Fruit fly (Drosophila melanogaster) whole organism, larva: Measurements from ENCODE around the gene CG34155.

Source experiments
- noc ChIP-seq: fragments of 200-800 bp; sonication (Bioruptor generic); optimal IDR thresholded peaks from 3 replicates; lab custom pipeline; 2019; ENCODE audit warnings: missing biosample characterization, mild to moderate bottlenecking, missing genetic modification characterization, moderate library complexity

The CG34155 gene

DNA sequence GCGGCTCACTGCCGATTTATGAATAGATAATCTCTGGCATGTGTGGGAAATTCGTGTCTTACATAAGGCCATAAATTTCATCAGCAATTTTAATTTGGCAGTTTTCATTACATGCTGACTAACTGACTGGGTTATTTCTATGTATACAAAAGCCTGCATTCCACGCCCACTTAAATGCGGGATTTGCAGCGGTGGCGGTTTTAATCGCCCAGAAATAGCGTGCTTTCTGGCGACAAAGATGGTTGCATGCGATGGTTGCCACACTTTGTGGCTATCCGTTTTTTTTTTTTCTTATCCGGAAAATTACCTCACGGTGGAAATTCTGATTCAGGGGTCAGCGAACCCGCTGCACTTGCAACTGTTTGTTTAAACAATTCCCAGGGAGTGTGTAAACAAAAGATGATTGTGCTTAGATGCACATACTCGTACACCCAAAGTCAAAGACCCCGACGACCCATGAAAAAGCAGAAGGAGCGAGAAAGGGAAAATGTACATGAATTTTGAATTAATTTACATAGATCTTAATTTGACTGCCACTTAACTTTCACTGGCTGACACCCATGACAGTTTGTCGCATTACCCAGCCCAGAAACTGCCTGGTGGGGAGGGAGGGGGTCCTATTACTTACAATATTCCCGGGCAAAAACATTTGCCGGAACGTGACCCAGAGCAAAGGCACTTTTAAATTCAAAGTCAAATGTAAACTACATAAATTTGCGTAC lies 6.3 kb upstream of the CG34155 start:
- TF ChIP-seq noc, result no peak

DNA sequence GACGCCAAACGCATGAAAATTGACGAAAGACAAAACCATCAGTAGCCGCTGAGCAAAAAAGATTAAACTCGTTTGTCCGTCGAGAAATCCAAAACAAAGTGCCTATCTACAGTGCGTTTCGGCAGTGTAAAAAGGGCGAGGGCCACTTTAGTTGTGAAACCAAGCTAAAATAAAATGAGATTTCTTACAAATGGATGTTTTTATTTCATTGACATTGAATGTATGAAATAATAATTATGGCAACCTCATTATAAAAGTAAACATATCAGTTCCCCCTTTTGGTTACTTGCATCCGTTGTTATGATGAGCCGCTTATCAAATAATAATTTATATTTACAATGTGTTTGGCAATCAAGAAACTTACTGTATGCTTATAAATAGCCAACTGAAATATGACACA lies 4.5 kb upstream of the CG34155 start:
- peak; percentile 29 for TF ChIP-seq noc

DNA sequence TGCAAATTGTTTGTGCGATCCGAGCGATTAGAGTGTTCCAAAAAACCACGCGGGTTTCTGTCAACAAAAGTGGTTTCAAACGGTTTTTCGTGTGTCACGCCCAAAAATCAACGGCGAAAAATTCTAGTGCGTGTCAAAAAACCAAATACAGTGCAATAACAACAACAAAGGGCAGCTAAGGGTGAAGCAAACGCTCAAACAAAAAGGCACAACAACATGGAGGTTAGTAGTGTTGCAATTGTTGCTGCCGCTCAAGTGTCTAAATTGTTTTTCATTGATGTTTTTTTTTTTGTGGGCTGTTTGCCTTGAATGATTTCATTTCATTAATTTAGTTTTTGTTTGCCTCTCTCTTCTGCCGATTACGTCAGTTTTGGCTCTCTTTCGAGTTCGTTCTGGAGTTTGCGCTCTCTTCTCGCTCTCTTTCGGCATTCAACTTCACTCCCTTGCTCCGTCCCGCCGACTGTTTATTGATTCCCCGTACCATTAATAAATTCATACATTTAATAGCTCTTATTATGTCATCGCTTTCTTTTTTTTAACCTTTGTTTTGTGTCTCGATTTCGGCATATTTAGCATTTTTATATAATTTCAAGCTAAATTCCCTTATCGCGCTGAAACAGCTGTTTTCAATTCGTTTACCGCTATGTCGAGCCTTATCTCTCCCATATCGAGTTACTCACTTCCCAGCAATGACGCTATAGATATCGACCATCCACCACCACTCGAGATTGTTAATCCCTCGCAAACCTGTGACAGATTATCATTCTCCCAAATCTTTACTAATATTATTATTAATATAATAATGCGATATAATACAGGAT lies 3.5 kb upstream of the CG34155 start:
- TF ChIP-seq noc, result no peak

DNA sequence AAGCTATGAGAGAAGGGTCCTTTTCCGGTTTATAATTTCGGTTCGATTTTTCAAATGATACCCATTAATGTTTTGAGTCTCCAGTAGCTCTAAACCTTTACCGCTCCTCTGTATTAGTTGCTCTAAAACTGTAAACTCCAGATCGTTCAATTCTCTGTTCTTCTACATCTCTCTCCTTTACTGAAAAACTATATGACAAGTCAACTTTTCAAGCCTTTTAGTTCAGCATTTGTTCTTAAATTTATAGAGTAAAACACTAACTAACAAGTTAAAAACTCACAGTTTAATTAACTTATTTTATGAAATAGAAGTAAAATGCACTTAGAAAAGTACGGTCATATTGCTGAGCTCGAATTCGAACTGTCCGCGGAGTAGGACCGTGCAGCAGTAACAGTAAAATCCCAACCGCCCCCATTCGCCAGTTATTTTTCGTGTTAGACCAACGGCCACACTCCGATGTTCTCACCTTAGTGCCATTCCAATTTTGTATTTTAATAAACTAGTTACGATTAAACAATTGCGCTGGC lies 2.8 kb upstream of the CG34155 start:
- no peak for TF ChIP-seq noc

DNA sequence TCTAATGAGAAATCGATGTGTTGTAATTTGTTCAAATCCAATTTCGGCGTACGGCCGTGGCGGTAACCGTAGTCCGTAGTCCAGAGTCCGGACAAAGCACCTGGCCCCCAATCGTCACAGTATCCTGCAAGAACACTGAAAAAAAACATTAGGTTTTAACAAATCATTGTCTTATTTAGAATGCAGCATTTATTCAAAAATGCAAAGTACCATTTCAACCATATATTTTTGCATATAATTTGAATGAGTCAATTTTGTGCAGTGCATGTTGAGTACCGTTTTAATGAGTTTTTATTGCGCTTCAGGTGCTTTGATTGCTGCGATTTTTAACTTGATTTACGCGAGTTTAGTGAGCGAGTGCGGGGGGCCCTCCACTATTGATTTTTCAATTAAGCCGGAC lies 1.2 kb upstream of the CG34155 start:
- TF ChIP-seq noc, result no peak

DNA sequence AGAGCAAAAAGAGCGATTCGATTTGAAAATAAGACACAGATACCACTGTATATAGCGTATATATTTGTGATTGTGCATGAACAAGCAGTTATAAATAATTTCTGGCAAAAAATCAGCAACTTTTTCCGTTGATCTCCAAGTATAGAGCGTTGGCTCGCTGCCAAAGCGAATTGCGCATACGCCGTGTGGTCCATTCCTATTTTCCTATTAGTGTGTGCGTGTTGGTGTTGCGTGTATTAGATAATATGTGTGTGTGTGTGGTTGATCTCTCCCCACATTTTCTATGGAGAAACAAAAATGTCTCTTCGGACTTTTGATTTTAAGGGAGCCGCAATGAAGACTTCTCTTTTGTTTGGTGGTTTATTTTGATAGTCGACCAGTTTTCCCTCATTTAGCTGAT lies 7.5 kb downstream of the CG34155 start:
- no peak for TF ChIP-seq noc

DNA sequence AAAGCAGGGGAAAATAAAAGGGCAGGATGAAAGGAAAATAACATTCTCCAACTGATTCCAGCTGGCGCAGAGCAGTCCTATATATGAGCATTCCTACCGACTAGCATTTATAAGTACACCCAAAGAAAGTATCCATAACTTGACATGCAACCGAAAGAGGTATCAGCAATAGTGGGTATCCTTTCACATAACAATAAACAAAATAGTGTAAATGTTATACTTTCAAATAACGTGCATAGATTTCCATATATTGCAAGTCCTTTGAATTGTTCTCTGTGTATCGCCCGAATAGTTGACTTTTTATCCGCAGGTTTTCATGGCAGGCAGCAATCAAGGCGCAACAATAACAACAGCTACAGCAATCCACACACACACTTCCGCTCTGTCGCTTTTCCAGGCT lies 10.0 kb downstream of the CG34155 start:
- TF ChIP-seq noc, result no peak

DNA sequence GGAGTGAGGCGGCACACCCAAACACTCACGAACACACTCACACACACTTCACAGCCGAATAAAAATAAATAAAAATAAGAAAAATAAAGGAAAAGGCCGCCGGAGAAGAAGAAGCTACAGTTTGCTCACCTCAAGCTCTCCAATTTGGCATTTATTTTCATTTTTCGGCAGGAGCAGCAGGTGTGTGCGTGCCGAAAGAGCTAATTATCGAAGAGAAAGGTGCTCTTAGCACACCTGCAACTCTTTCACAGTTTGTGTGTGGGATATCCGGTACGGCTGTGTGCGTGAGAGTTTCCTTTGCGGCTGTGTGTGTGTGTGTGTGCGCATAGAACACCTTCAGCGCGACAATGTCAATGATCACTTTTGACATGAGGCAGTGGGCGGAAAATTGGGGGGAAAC lies 15.0 kb downstream of the CG34155 start:
- no peak for TF ChIP-seq noc

DNA sequence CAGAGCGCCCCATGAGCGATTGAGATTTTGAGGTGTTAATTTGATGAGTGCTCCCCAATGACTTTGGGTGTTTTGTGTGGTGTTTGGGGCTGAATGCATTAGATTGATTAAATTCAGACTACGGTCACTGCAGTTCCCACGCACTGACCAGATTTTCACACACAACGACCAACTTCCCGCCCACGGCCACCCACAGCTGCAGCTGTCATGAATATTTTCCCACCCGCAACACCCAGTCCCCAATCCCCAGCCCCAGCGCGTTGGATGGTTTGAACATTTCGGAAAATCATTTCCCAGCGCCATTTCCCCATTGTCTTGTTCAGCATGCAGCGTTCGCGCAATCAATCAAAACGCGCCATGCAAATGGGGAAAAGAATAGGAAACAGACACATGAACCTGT lies 18.5 kb downstream of the CG34155 start:
- TF ChIP-seq noc, result no peak

DNA sequence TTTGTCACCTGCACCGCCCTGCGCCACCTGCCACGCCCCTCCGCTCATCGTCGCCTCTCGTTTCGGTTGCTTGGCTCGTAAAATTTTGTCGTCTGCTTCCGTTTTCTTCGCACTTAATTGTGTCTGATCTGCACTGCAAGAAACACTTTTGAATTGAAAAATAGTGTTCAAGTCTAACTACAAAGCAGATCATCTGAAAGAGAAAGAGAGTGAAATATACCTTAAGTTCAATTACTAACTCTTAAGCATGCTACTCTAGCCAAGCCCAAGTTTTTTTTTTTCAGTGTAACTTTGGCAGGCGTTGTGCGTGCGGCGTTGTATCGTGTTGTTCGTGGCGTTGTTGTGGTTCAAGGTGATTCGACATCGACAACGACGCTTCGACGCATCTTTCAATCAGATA lies 19.8 kb downstream of the CG34155 start:
- TF ChIP-seq noc, result peak; percentile 74

DNA sequence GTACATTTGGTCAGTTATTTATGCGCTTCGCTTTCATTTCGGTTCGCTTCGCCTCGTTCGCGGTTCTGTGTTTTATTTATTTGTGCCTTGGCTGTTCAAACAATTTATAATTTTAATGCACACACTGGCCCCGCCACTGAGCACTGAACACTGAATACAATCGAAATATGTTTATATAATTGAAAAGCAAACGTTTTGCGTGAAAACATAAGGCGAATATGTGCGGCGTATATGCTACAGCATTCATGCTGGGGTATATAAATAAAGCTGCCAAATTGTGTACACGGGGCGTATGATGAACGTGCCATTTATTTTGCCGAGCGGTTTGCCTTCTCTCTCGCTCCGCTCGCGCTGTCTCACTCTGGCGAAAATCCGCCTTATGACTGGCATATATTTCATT lies 23.1 kb downstream of the CG34155 start:
- TF ChIP-seq noc, result peak; percentile 27

DNA sequence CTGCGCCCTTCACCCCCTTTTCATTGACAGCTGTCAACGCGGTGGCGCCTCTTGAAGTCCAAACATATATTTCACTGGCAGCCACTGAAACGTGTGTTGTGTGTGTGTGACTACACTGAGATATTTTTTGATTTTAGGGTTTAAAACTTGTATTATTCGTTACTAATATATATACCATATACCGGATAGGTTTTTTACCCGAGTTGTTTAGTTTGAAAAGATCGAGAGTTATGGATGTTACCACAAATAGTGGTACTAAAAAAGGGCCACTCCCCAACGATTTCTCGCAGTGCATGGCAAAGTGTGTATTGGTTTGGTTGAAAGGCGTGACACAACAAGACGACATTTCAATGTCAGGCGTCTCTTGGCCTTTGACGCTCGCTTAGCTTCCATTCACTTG lies 23.6 kb downstream of the CG34155 start:
- no peak for TF ChIP-seq noc

DNA sequence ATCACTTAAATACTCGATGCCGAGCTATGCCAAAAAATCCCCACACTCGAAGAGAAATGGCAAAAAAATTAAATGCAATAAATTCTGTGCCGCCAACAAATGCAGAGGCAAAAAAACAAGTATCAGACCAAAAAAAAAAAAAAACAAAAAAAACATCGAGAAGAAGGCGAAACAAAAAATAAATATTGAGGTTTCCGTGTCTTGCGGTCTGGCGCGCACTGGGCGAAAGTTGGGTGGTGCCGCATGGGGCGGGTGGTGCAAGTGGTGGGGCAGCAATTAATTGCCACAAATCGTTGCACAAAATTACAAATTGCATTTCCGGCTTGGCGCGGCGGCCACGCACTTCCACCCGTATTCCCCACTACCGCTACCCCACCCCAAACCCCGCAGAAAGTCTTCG lies 25.6 kb downstream of the CG34155 start:
- TF ChIP-seq noc, result no peak

DNA sequence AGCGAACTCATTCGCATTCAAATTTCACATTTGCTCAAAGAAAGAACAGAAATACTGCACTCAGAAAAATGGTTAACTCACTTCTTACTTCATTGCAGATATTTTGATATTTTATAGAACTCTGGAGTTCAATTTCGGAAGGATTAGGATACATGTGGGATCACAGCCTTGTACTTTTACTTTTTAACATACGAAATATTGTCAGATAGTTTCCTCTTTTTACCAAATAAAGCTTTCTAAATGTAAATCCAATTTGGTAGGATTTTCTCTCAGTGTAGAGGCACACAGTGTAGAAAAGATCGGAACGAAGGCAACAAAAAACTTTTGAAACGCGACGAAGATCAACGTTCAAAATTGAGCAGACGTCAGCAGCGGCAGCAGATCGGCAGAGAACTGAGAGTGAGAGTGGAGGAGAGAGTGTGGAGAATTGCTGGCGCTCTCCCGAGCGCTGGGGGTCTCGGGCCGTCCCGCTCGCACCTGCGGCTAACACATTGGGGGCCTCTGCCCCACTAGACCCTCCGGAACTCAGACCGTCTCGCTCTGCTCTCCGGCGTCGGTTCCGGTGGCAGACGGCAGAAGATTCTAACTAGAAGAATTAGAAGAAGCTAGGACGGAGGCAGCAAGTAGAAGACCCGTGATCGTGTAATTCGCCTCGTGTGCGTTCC lies 27.9 kb downstream of the CG34155 start, which contains the start of gene tmod:
Gene tmod, plus strand, starts transcription at position 619 of the 665 bp plus-strand sequence.
- no peak for TF ChIP-seq noc

DNA sequence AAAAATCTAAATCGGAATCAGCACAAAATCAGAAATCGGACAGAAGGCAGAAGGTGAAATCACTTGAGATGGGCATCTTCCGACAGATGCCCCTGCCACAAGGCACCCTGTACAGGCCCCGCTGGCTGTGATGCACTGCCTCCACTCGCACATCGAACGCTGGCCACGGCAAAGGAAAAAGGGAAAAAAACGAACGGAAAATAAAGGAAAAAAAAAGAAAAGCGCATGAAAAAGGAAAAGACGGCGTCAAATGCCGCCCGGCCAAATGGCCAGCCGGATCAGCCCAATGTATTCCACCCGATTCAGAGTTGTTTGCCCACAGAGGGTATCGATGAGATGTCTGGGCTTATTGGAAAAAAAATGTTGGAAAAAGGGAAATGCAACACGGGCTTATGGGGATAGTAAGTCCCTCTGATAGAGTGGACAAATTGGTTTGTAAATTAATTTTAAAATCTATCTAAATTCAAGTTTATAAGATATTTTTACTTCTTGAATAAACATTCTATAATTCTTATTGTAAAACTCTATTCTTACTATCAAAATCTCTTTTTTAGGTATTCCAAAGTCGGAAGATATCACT lies 28.8 kb downstream of the CG34155 start:
- TF ChIP-seq noc, result no peak

DNA sequence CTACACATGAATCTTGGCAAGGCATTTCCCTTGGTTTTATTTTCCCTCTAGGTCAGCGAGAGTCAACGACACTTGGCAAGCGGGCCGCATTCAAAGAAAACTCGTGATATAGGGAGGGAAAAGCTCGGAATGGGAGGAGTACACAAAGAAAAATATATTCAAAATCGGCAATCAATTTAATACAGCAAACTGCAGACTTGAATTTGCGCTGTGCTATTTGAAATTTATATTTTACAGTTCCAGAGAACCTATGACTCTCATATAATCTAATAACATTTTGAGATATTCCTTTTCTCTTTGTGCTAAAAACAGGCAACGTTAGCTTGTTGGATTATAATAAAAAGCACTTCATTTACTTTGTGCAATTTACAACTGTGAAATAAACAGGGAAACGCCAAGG lies 30.4 kb downstream of the CG34155 start:
- no peak for TF ChIP-seq noc
